Worm (Caenorhabditis elegans) whole organism, young adult: ENCODE results near the gene mlc-3.
A peak's percentile ranks its signal among the peaks of the same experiment; 100 is the strongest.

Experiments
- B0261.1 ChIP-seq: sonication (generic microtip); optimal IDR thresholded peaks from 2 replicates; lab custom pipeline; 2016; ENCODE audit warnings: mild to moderate bottlenecking, missing genetic modification characterization, moderate library complexity, missing compliant biosample characterization
- B0336.3 ChIP-seq: fragments of 200-800 bp; sonication (Bioruptor generic); IDR thresholded peaks from 2 replicates; pipeline ENCODE4 v1.3.6; 2022; ENCODE audit warnings: missing genetic modification characterization, missing compliant biosample characterization
- C06A6.2 ChIP-seq: fragments of 200-800 bp; sonication (Bioruptor generic); conservative IDR thresholded peaks from 2 replicates; pipeline ENCODE4 v1.3.6; 2022; ENCODE audit warnings: missing genetic modification characterization, missing compliant biosample characterization
- F23B12.7 ChIP-seq: sonication (generic microtip); optimal IDR thresholded peaks from 2 replicates; lab custom pipeline; 2017; ENCODE audit warnings: missing genetic modification characterization, mild to moderate bottlenecking, missing compliant biosample characterization, antibody characterized with exemption, moderate library complexity; ENCODE audit not compliant: insufficient read depth
- F39B2.1 ChIP-seq: fragments of 200-800 bp; sonication (Bioruptor generic); IDR thresholded peaks from 2 replicates; pipeline ENCODE4 v1.3.6; 2022; ENCODE audit warnings: missing genetic modification reagents, missing genetic modification characterization, missing compliant biosample characterization
- F55B11.4 ChIP-seq: sonication (generic microtip); optimal IDR thresholded peaks from 2 replicates; lab custom pipeline; 2016; ENCODE audit warnings: missing compliant biosample characterization, missing genetic modification characterization, borderline replicate concordance; ENCODE audit not compliant: insufficient read depth
- F57C9.4 ChIP-seq: sonication (generic microtip); optimal IDR thresholded peaks from 2 replicates; lab custom pipeline; 2017; ENCODE audit warnings: mild to moderate bottlenecking, missing genetic modification characterization, missing compliant biosample characterization
- K11D2.4 ChIP-seq: fragments of 200-800 bp; sonication (Bioruptor generic); IDR thresholded peaks from 2 replicates; pipeline ENCODE4 v1.3.6; 2022; ENCODE audit warnings: missing genetic modification reagents, missing genetic modification characterization, missing compliant biosample characterization
- T26A5.8 ChIP-seq: sonication (generic microtip); optimal IDR thresholded peaks from 2 replicates; lab custom pipeline; 2016; ENCODE audit warnings: missing genetic modification characterization, missing compliant biosample characterization
- Y53F4B.3 ChIP-seq: fragments of 200-800 bp; sonication (Bioruptor generic); IDR thresholded peaks from 2 replicates; pipeline ENCODE4 v1.3.6; 2022; ENCODE audit warnings: missing genetic modification reagents, missing genetic modification characterization, missing compliant biosample characterization
- Y56A3A.18 ChIP-seq: fragments of 200-800 bp; sonication (Bioruptor generic); IDR thresholded peaks from 2 replicates; pipeline ENCODE4 v1.3.6; 2022; ENCODE audit warnings: missing genetic modification reagents, missing genetic modification characterization, missing compliant biosample characterization
- Y67H2A.10 ChIP-seq: fragments of 200-800 bp; sonication (Bioruptor generic); conservative IDR thresholded peaks from 2 replicates; pipeline ENCODE4 v1.3.6; 2022; ENCODE audit warnings: missing genetic modification reagents, missing genetic modification characterization, missing compliant biosample characterization
- ama-1 ChIP-seq, 3 experiments: fragments of 150-350 bp in 1 of 3; sonication (generic microtip) in 2 of 3; optimal IDR thresholded peaks; 2 replicates each; lab custom pipeline; 2014 to 2018; ENCODE audit warnings: missing biosample characterization in 2 of 3, missing genetic modification characterization in 2 of 3, missing genetic modification reagents in 2 of 3
- atf-7 ChIP-seq: sonication (generic microtip); optimal IDR thresholded peaks from 2 replicates; lab custom pipeline; 2017; ENCODE audit warnings: mild to moderate bottlenecking, missing genetic modification characterization, missing compliant biosample characterization
- attf-3 ChIP-seq: fragments of 200-800 bp; sonication (Bioruptor generic); conservative IDR thresholded peaks from 2 replicates; pipeline ENCODE4 v1.3.6; 2022; ENCODE audit warnings: missing genetic modification reagents, missing genetic modification characterization, missing compliant biosample characterization
- attf-5 ChIP-seq: fragments of 200-800 bp; sonication (Bioruptor generic); optimal IDR thresholded peaks from 2 replicates; lab custom pipeline; 2018; ENCODE audit warnings: mild to moderate bottlenecking, missing genetic modification characterization, missing compliant biosample characterization
- ccch-3 ChIP-seq: fragments of 200-800 bp; sonication (Bioruptor generic); optimal IDR thresholded peaks from 2 replicates; lab custom pipeline; 2018; ENCODE audit warnings: mild to moderate bottlenecking, missing genetic modification characterization, missing compliant biosample characterization
- cebp-2 ChIP-seq: fragments of 200-800 bp; sonication (Bioruptor generic); IDR thresholded peaks from 2 replicates; pipeline ENCODE4 v1.3.6; 2022; ENCODE audit warnings: missing genetic modification characterization, missing compliant biosample characterization
- ceh-91 ChIP-seq: fragments of 200-800 bp; sonication (Bioruptor generic); IDR thresholded peaks from 2 replicates; pipeline ENCODE4 v1.3.6; 2022; ENCODE audit warnings: missing genetic modification reagents, missing genetic modification characterization, missing compliant biosample characterization
- chd-7 ChIP-seq: sonication (generic microtip); optimal IDR thresholded peaks from 2 replicates; lab custom pipeline; 2016; ENCODE audit warnings: mild to moderate bottlenecking, missing genetic modification characterization, moderate library complexity, missing compliant biosample characterization
- dpl-1 ChIP-seq: fragments of 150-350 bp; optimal IDR thresholded peaks from 2 replicates; lab custom pipeline; 2014; ENCODE audit warnings: missing biosample characterization, missing genetic modification reagents, missing genetic modification characterization
- efl-1 ChIP-seq: fragments of 150-350 bp; optimal IDR thresholded peaks from 2 replicates; lab custom pipeline; 2014; ENCODE audit warnings: missing biosample characterization, missing genetic modification reagents, missing genetic modification characterization
- egl-44 ChIP-seq: fragments of 200-800 bp; sonication (Bioruptor generic); IDR thresholded peaks from 2 replicates; pipeline ENCODE4 v1.3.6; 2022; ENCODE audit warnings: missing genetic modification reagents, missing genetic modification characterization, missing compliant biosample characterization
- egrh-3 ChIP-seq: fragments of 200-800 bp; sonication (Bioruptor generic); IDR thresholded peaks from 2 replicates; pipeline ENCODE4 v1.3.6; 2022; ENCODE audit warnings: missing genetic modification reagents, missing genetic modification characterization, missing compliant biosample characterization
- ekl-4 ChIP-seq: fragments of 200-800 bp; sonication (Bioruptor generic); IDR thresholded peaks from 2 replicates; pipeline ENCODE4 v1.3.6; 2022; ENCODE audit warnings: missing genetic modification reagents, missing genetic modification characterization, missing compliant biosample characterization
- ets-4 ChIP-seq: fragments of 200-800 bp; sonication (Bioruptor generic); optimal IDR thresholded peaks from 2 replicates; lab custom pipeline; 2018; ENCODE audit warnings: mild to moderate bottlenecking, missing genetic modification characterization, missing compliant biosample characterization
- hmg-1.2 ChIP-seq: fragments of 200-800 bp; sonication (Bioruptor generic); IDR thresholded peaks from 2 replicates; pipeline ENCODE4 v1.3.6; 2022; ENCODE audit warnings: missing genetic modification reagents, missing genetic modification characterization, missing compliant biosample characterization
- hrde-1 ChIP-seq: sonication (generic microtip); optimal IDR thresholded peaks from 2 replicates; lab custom pipeline; 2016; ENCODE audit warnings: missing genetic modification characterization, mild to moderate bottlenecking, missing compliant biosample characterization, moderate library complexity, missing genotype, missing genetic modification reagents, borderline replicate concordance
- hsf-1 ChIP-seq: fragments of 200-800 bp; sonication (Bioruptor generic); IDR thresholded peaks from 2 replicates; pipeline ENCODE4 v1.3.6; 2022; ENCODE audit warnings: missing genetic modification reagents, missing genetic modification characterization, missing compliant biosample characterization
- lin-40 ChIP-seq: sonication (generic microtip); optimal IDR thresholded peaks from 2 replicates; lab custom pipeline; 2016; ENCODE audit warnings: missing genetic modification characterization, mild to moderate bottlenecking, missing compliant biosample characterization, missing genotype, missing genetic modification reagents
- lsy-27 ChIP-seq: sonication (generic microtip); optimal IDR thresholded peaks from 2 replicates; lab custom pipeline; 2017; ENCODE audit warnings: missing genetic modification characterization, mild to moderate bottlenecking, missing compliant biosample characterization, antibody characterized with exemption, missing genotype, borderline replicate concordance; ENCODE audit not compliant: insufficient read depth
- madf-10 ChIP-seq: sonication (generic microtip); optimal IDR thresholded peaks from 2 replicates; lab custom pipeline; 2016; ENCODE audit warnings: mild to moderate bottlenecking, missing genetic modification characterization, missing compliant biosample characterization
- madf-6 ChIP-seq: fragments of 200-800 bp; sonication (Bioruptor generic); IDR thresholded peaks from 2 replicates; pipeline ENCODE4 v1.3.6; 2022; ENCODE audit warnings: missing genetic modification reagents, missing genetic modification characterization, missing compliant biosample characterization
- nfya-1 ChIP-seq: sonication (generic microtip); optimal IDR thresholded peaks from 2 replicates; lab custom pipeline; 2017; ENCODE audit warnings: antibody characterized with exemption, missing compliant biosample characterization, missing genetic modification characterization, borderline replicate concordance; ENCODE audit not compliant: insufficient read depth
- nfyb-1 ChIP-seq: fragments of 200-800 bp; sonication (Bioruptor generic); IDR thresholded peaks from 2 replicates; pipeline ENCODE4 v1.3.6; 2022; ENCODE audit warnings: missing genetic modification reagents, missing genetic modification characterization, missing compliant biosample characterization
- pha-4 ChIP-seq: fragments of 150-350 bp; sonication (generic microtip); optimal IDR thresholded peaks from 2 replicates; lab custom pipeline; 2014; ENCODE audit warnings: missing biosample characterization, missing genetic modification reagents, missing genetic modification characterization
- rec-8 ChIP-seq, 2 experiments: sonication (generic microtip); optimal IDR thresholded peaks; 2 replicates each; lab custom pipeline; 2016; ENCODE audit warnings: mild to moderate bottlenecking in 2 of 2, missing genetic modification characterization in 2 of 2, missing genetic modification reagents in 2 of 2, missing genotype in 2 of 2, missing biosample characterization in 1 of 2, missing compliant biosample characterization in 1 of 2, moderate library complexity in 1 of 2
- sdz-38 ChIP-seq: sonication (generic microtip); optimal IDR thresholded peaks from 2 replicates; lab custom pipeline; 2016; ENCODE audit warnings: missing genotype, missing genetic modification characterization, missing compliant biosample characterization
- somi-1 ChIP-seq: fragments of 200-800 bp; sonication (Bioruptor generic); optimal IDR thresholded peaks from 2 replicates; lab custom pipeline; 2018; ENCODE audit warnings: mild to moderate bottlenecking, missing genetic modification characterization, missing compliant biosample characterization
- unc-130 ChIP-seq: sonication (generic microtip); optimal IDR thresholded peaks from 2 replicates; lab custom pipeline; 2016; ENCODE audit warnings: missing genetic modification reagents, missing genetic modification characterization, missing compliant biosample characterization
- zfh-2 ChIP-seq: fragments of 200-800 bp; sonication (Bioruptor generic); conservative IDR thresholded peaks from 2 replicates; pipeline ENCODE4 v1.3.6; 2022; ENCODE audit warnings: missing genetic modification reagents, missing genetic modification characterization, missing compliant biosample characterization
- zim-3 ChIP-seq: sonication (generic microtip); optimal IDR thresholded peaks from 2 replicates; lab custom pipeline; 2017; ENCODE audit warnings: mild to moderate bottlenecking, missing genetic modification characterization, moderate library complexity, missing compliant biosample characterization
- ztf-18 ChIP-seq: sonication (generic microtip); optimal IDR thresholded peaks from 2 replicates; lab custom pipeline; 2016; ENCODE audit warnings: missing genotype, mild to moderate bottlenecking, missing genetic modification characterization, missing compliant biosample characterization
- ztf-22 ChIP-seq: fragments of 200-800 bp; sonication (Bioruptor generic); optimal IDR thresholded peaks from 2 replicates; lab custom pipeline; 2018; ENCODE audit warnings: mild to moderate bottlenecking, missing genetic modification characterization, moderate library complexity, missing compliant biosample characterization
- ztf-25 ChIP-seq: fragments of 200-800 bp; sonication (Bioruptor generic); IDR thresholded peaks from 2 replicates; pipeline ENCODE4 v1.3.6; 2022; ENCODE audit warnings: missing genetic modification reagents, missing genetic modification characterization, missing compliant biosample characterization
- ztf-3 ChIP-seq: fragments of 200-800 bp; sonication (Bioruptor generic); optimal IDR thresholded peaks from 2 replicates; lab custom pipeline; 2018; ENCODE audit warnings: mild to moderate bottlenecking, missing genetic modification characterization, missing compliant biosample characterization
- ztf-6 ChIP-seq: fragments of 200-800 bp; sonication (Bioruptor generic); IDR thresholded peaks from 2 replicates; pipeline ENCODE4 v1.3.6; 2022; ENCODE audit warnings: missing genetic modification reagents, missing genetic modification characterization, missing compliant biosample characterization

Gene mlc-3

ce11 chrIII:5601999-5602398 is 37.2 kb downstream of the mlc-3 start (continued):
- peak; percentile 89 for TF ChIP-seq B0261.1
- no peak for TF ChIP-seq dpl-1
- peak; percentile 47 for TF ChIP-seq ceh-91 (GFP tag; lab: Robert Waterston, UW)
- TF ChIP-seq madf-6, result peak; percentile 77
- TF ChIP-seq ekl-4, result peak; percentile 77; the same call in 1 of the 2 replicates
- TF ChIP-seq zfh-2 (GFP tag; lab: Robert Waterston, UW), result peak; percentile 51; the same call in 1 of the 2 replicates
- no peak for TF ChIP-seq ama-1 (optimal IDR thresholded peaks at IDR 0.05; lab: Kevin White, UChicago)
- TF ChIP-seq ama-1 (GFP tag; optimal IDR thresholded peaks at IDR 0.05; lab: Kevin White, UChicago), result peak; percentile 26 to 83
- TF ChIP-seq pha-4 (tag; lab: Kevin White, UChicago), result no peak
- TF ChIP-seq madf-10 (tag; lab: Kevin White, UChicago), result peak; percentile 83
- peak; percentile 73; the same call in 1 of the 2 replicates for TF ChIP-seq B0336.3 (GFP tag; lab: Robert Waterston, UW)
- peak; percentile 82; the same call in 1 of the 2 replicates for TF ChIP-seq egl-44 (GFP tag; lab: Robert Waterston, UW)
- peak; percentile 74 for TF ChIP-seq ztf-3
- TF ChIP-seq ztf-22 (GFP tag; lab: Kevin White, UChicago), result peak; percentile 71
- TF ChIP-seq Y67H2A.10, result no peak
- TF ChIP-seq F57C9.4, result peak; percentile 57
- TF ChIP-seq lin-40 (tag; lab: Kevin White, UChicago), result peak; percentile 80
- peak; percentile 84 for TF ChIP-seq unc-130 (GFP tag; lab: Kevin White, UChicago)
- peak; percentile 95 for TF ChIP-seq chd-7 (tag; lab: Kevin White, UChicago)
- peak; percentile 84 for TF ChIP-seq ets-4
- peak; percentile 91 for TF ChIP-seq F23B12.7 (tag; lab: Kevin White, UChicago)
- no peak for TF ChIP-seq Y53F4B.3 (GFP tag; lab: Robert Waterston, UW)
- 0 out of 2 replicates have a peak, but pooled peaks have one; percentile 49 for TF ChIP-seq K11D2.4 (GFP tag; lab: Robert Waterston, UW)
- peak; percentile 76 for TF ChIP-seq atf-7 (tag; lab: Kevin White, UChicago)
- no peak for TF ChIP-seq ccch-3 (GFP tag; lab: Kevin White, UChicago)
- TF ChIP-seq ztf-18 (tag; lab: Kevin White, UChicago), result peak; percentile 77
- no peak for TF ChIP-seq efl-1 (GFP tag; lab: Kevin White, UChicago)
- peak; percentile 92 for TF ChIP-seq Y56A3A.18
- TF ChIP-seq C06A6.2 (GFP tag; lab: Robert Waterston, UW), result no peak
- TF ChIP-seq hsf-1 (GFP tag; lab: Robert Waterston, UW), result peak; percentile 33; the same call in 1 of the 2 replicates
- TF ChIP-seq sdz-38 (tag; lab: Kevin White, UChicago), result no peak
- TF ChIP-seq nfyb-1, result peak; percentile 94
- peak; percentile 76 for TF ChIP-seq T26A5.8 (tag; lab: Kevin White, UChicago)
- no peak for TF ChIP-seq F55B11.4 (tag; lab: Kevin White, UChicago)
- TF ChIP-seq attf-5 (GFP tag; lab: Kevin White, UChicago), result peak; percentile 60
- TF ChIP-seq rec-8 (tag; optimal IDR thresholded peaks at IDR 0.05; lab: Kevin White, UChicago), result peak; percentile 77 to 91
- no peak for TF ChIP-seq nfya-1 (tag; lab: Kevin White, UChicago)
- 0 out of 2 replicates have a peak, but pooled peaks have one; percentile 31 for TF ChIP-seq ztf-6 (GFP tag; lab: Robert Waterston, UW)
- TF ChIP-seq lsy-27, result no peak
- TF ChIP-seq hrde-1, result peak; percentile 77
- TF ChIP-seq cebp-2 (GFP tag; lab: Robert Waterston, UW), result peak; percentile 91; the same call in 1 of the 2 replicates
- peak; percentile 76 for TF ChIP-seq somi-1 (GFP tag; lab: Kevin White, UChicago)
- TF ChIP-seq hmg-1.2, result peak; percentile 70
- TF ChIP-seq egrh-3 (GFP tag; lab: Robert Waterston, UW), result 0 out of 2 replicates have a peak, but pooled peaks have one; percentile 21
- peak; percentile 87 for TF ChIP-seq zim-3 (tag; lab: Kevin White, UChicago)
- peak; percentile 56; the same call in 1 of the 2 replicates for TF ChIP-seq attf-3 (GFP tag; lab: Robert Waterston, UW)
- TF ChIP-seq ztf-25, result no peak; the same call in 1 of the 2 replicates
- TF ChIP-seq F39B2.1, result peak; percentile 69; the same call in 1 of the 2 replicates
